Fruit fly (Drosophila melanogaster): ENCODE measurements around the gene Pa1.
A peak's percentile ranks its signal among the peaks of the same experiment; 100 is the strongest.

The Pa1 gene

DNA sequence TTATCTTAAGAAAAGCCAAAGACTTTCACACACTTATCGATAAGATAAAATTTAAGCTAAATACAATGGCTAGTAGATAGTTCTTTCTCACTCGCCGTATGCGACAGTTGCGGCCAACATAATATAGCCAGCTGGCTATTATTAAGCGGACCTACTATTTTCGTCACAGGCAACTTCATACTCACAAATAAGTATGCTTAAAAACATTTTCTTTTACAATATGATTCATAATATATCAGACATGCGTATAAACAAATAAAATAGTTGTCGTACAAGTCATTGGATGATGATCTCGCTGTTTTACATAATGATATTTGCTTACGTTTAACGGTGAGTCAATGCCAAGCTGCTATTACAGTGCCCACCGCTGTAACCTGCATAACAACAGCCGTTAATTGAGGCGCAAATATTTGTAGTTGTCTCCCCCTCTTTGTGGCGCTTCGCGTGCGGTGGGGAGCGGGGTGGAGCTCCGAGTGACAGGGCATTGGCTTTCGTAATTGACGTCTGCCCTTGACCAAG, 32.8 kb upstream of the Pa1 start (continued):
- TF ChIP-seq CG11294 (GFP tag; IDR thresholded peaks at IDR 0.05) (peak; percentile 73), Lpt (GFP tag; optimal IDR thresholded peaks at IDR 0.05) (peak; percentile 27), cyc (GFP tag; optimal IDR thresholded peaks at IDR 0.05) (peak; percentile 62), CG6792 (GFP tag; optimal IDR thresholded peaks at IDR 0.05) (peak; percentile 72), Hr38 (GFP tag; optimal IDR thresholded peaks at IDR 0.05) (no peak), fd59A (GFP tag; optimal IDR thresholded peaks at IDR 0.05) (peak; percentile 72), net (GFP tag; optimal IDR thresholded peaks at IDR 0.05) (peak; percentile 74), Sox15 (GFP tag; optimal IDR thresholded peaks at IDR 0.05) (peak; percentile 64), Sox102F (GFP tag; optimal IDR thresholded peaks at IDR 0.05) (peak; percentile 74), CG4318 (GFP tag; optimal IDR thresholded peaks at IDR 0.05) (peak; percentile 69), OdsH (GFP tag; optimal IDR thresholded peaks at IDR 0.05) (peak; percentile 78), CG3032 (tag; optimal IDR thresholded peaks at IDR 0.05) (peak; percentile 68), ss (GFP tag; optimal IDR thresholded peaks at IDR 0.05) (peak in 1 of 2 experiments; percentile 52), dac (GFP tag; optimal IDR thresholded peaks at IDR 0.05) (peak; percentile 39), CG9139 (GFP tag; optimal IDR thresholded peaks at IDR 0.05) (peak; percentile 63), Met (GFP tag; optimal IDR thresholded peaks at IDR 0.05) (peak; percentile 75), acj6 (GFP tag; optimal IDR thresholded peaks at IDR 0.05) (peak; percentile 81), achi (GFP tag; optimal IDR thresholded peaks at IDR 0.05) (peak; percentile 65), Sox14 (GFP tag; optimal IDR thresholded peaks at IDR 0.05) (peak; percentile 77), CG8119 (GFP tag; IDR thresholded peaks at IDR 0.05) (peak; percentile 84), CG10669 (GFP tag; optimal IDR thresholded peaks at IDR 0.05) (peak; percentile 79), CG34406 (GFP tag; optimal IDR thresholded peaks at IDR 0.05) (peak; percentile 61), fd85E (GFP tag; optimal IDR thresholded peaks at IDR 0.05) (peak; percentile 34), Ets96B (tag; optimal IDR thresholded peaks at IDR 0.05) (peak; percentile 72), esn (GFP tag; optimal IDR thresholded peaks at IDR 0.05) (peak; percentile 78), Blimp-1 (GFP tag; optimal IDR thresholded peaks at IDR 0.05) (peak; percentile 65), spab (GFP tag; optimal IDR thresholded peaks at IDR 0.05) (peak; percentile 51), salr (GFP tag; optimal IDR thresholded peaks at IDR 0.05) (peak in 1 of 2 experiments; percentile 54)

dm6 chrX:11338047-11338747, 20.8 kb upstream of the Pa1 start:
- TF ChIP-seq Sox14 (GFP tag; optimal IDR thresholded peaks at IDR 0.05), result peak; percentile 48
- no peak for TF ChIP-seq OdsH (GFP tag; optimal IDR thresholded peaks at IDR 0.05)
- TF ChIP-seq topi (GFP tag; optimal IDR thresholded peaks at IDR 0.05), result no peak
- TF ChIP-seq CG6808 (GFP tag; optimal IDR thresholded peaks at IDR 0.05), result no peak
- no peak for TF ChIP-seq CG4318 (GFP tag; optimal IDR thresholded peaks at IDR 0.05)
- peak; percentile 77 for TF ChIP-seq Hr39 (GFP tag; optimal IDR thresholded peaks at IDR 0.05)
- TF ChIP-seq Hr4 (GFP tag; optimal IDR thresholded peaks at IDR 0.05), result no peak
- TF ChIP-seq CG8319 (GFP tag; optimal IDR thresholded peaks at IDR 0.05), result peak; percentile 5
- TF ChIP-seq fd85E (GFP tag; optimal IDR thresholded peaks at IDR 0.05), result no peak
- peak; percentile 64 for TF ChIP-seq CG15336 (GFP tag; IDR thresholded peaks at IDR 0.05)
- TF ChIP-seq CG10669 (GFP tag; optimal IDR thresholded peaks at IDR 0.05), result no peak
- TF ChIP-seq Smox (GFP tag; optimal IDR thresholded peaks at IDR 0.05), result peak; percentile 47
- TF ChIP-seq CG8119 (GFP tag; IDR thresholded peaks at IDR 0.05), result peak; percentile 48; the same call in 2 of the 3 replicates
- no peak for TF ChIP-seq ss (GFP tag; optimal IDR thresholded peaks at IDR 0.05)
- TF ChIP-seq fd59A (GFP tag; optimal IDR thresholded peaks at IDR 0.05), result peak; percentile 11
- no peak for TF ChIP-seq CG11294 (GFP tag; IDR thresholded peaks at IDR 0.05)
- no peak for TF ChIP-seq Met (GFP tag; optimal IDR thresholded peaks at IDR 0.05)
- TF ChIP-seq esn (GFP tag; optimal IDR thresholded peaks at IDR 0.05), result peak; percentile 81
- TF ChIP-seq CG1621 (tag; optimal IDR thresholded peaks at IDR 0.05), result no peak
- no peak for TF ChIP-seq acj6 (GFP tag; optimal IDR thresholded peaks at IDR 0.05)
- TF ChIP-seq dac (GFP tag; optimal IDR thresholded peaks at IDR 0.05), result no peak
- TF ChIP-seq CG8632 (GFP tag; optimal IDR thresholded peaks at IDR 0.05), result peak; percentile 67
- peak; percentile 46 for TF ChIP-seq Sox15 (GFP tag; optimal IDR thresholded peaks at IDR 0.05)
- TF ChIP-seq CG11762 (GFP tag; optimal IDR thresholded peaks at IDR 0.05; ENCODE audit: insufficient read depth), result peak; percentile 45
- peak; percentile 93 for TF ChIP-seq svp (GFP tag)
- TF ChIP-seq Lpt (GFP tag; optimal IDR thresholded peaks at IDR 0.05), result peak; percentile 14
- peak; percentile 51 for TF ChIP-seq CG11902 (GFP tag; optimal IDR thresholded peaks at IDR 0.05)
- no peak for TF ChIP-seq fkh (GFP tag; optimal IDR thresholded peaks at IDR 0.05)
- no peak for TF ChIP-seq CG6276 (GFP tag; optimal IDR thresholded peaks at IDR 0.05)
- TF ChIP-seq CG34406 (GFP tag; optimal IDR thresholded peaks at IDR 0.05), result peak; percentile 79
- peak; percentile 51 for TF ChIP-seq Ets21C (GFP tag; optimal IDR thresholded peaks at IDR 0.05)
- TF ChIP-seq CG9139 (GFP tag; optimal IDR thresholded peaks at IDR 0.05), result no peak
- 0 out of 3 replicates have a peak, but pooled peaks have one; percentile 40 for TF ChIP-seq eg (GFP tag; IDR thresholded peaks at IDR 0.05)
- TF ChIP-seq Eip93F (GFP tag; optimal IDR thresholded peaks at IDR 0.05), result no peak
- TF ChIP-seq CG3032 (tag; optimal IDR thresholded peaks at IDR 0.05), result peak; percentile 36
- TF ChIP-seq Hr38 (GFP tag; optimal IDR thresholded peaks at IDR 0.05), result no peak
